Fruit fly (Drosophila melanogaster) Kc167 (cell line): ENCODE measurements around the gene Naxe.

Source experiments
- Myc ChIP-seq: fragments of >200 bp; optimal IDR thresholded peaks from 2 replicates; lab custom pipeline; 2017; ENCODE audit warnings: missing external identifiers
- Sin3A ChIP-seq: fragments of >200 bp; optimal IDR thresholded peaks from 2 replicates; lab custom pipeline; 2018; ENCODE audit warnings: missing external identifiers
- h ChIP-seq: fragments of >200 bp; optimal IDR thresholded peaks from 3 replicates; lab custom pipeline; 2018; ENCODE audit warnings: missing external identifiers
- insv ChIP-seq: fragments of >200 bp; optimal IDR thresholded peaks from 3 replicates; lab custom pipeline; 2018; ENCODE audit warnings: missing external identifiers
- psq ChIP-seq: fragments of >200 bp; optimal IDR thresholded peaks from 2 replicates; lab custom pipeline; 2017; ENCODE audit warnings: missing external identifiers
- ttk ChIP-seq: sonication (Bioruptor generic); optimal IDR thresholded peaks from 2 replicates; lab custom pipeline; 2017; ENCODE audit warnings: missing external identifiers

The Naxe gene

DNA sequence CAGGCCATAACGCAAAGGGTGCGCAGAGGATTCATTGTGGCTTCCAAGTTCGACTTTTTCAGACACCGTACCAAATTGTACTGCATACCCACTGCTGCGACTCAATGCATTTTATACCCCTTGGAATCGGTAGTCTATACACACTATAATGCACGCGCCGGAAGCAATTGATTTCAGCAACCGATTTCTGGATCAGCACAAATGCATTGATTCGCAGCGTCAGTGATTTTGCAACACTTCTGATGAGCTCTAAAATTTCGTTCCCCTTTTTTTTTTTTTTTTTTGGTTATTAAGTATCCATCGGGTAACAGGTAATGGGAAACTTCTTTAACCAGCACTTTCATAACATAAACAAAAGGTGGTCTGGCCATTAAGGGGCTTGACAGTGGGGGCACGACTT lies 33.4 kb downstream of the Naxe start, which contains the start of gene Yp2:
Gene Yp2 (minus strand): TSS at position 88 of the 400 bp plus-strand sequence.
- no peak for TF ChIP-seq insv
- TF ChIP-seq psq, result no peak
- TF ChIP-seq ttk (lab: Kevin White, UChicago), result no peak
- TF ChIP-seq Sin3A (lab: Kevin White, UChicago), result no peak
- TF ChIP-seq Myc (lab: Kevin White, UChicago), result no peak
- TF ChIP-seq h (lab: Kevin White, UChicago), result no peak

DNA sequence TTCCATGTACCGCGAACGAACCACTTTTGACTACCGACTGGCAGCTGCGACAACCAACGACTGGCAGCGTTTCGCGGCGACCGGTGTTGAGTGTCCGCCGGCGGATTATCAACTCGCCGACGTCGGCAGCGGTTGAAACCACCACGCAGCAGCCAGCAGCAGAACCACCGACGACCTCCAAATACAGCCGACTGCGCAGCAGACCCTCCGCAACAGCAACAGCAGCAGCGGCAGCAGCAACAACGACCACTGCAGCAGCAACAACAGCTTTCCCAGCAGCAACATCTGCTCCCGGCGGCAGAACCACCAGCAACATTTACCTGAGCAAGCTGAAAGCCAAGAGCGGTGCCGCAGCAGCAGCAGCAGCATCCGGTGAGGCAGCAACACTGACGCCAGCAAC lies 38.0 kb downstream of the Naxe start:
- no peak for TF ChIP-seq insv
- TF ChIP-seq h (lab: Kevin White, UChicago), result no peak
- TF ChIP-seq Sin3A (lab: Kevin White, UChicago), result no peak
- TF ChIP-seq Myc (lab: Kevin White, UChicago), result no peak
- TF ChIP-seq psq, result no peak
- no peak for TF ChIP-seq ttk (lab: Kevin White, UChicago)

DNA sequence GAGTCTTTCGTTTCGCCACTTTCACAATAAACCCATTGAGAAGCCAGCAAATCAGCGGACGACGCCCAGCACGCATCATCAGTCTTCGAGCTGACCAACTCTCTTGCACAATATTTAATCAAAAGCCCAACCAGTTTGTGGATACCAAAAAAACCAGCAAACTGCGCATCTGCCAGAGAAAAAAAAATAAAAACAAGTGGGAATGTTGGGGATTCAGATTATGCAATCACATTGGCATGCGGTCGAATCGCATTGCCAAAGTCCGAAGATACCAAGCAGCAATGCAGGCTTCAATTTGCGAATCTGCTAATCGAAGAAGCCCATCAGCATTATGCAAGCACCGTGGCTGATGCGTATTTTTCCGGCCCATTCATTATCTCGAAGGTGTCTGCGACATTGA lies 39.2 kb downstream of the Naxe start:
- TF ChIP-seq ttk (lab: Kevin White, UChicago) (no peak), h (lab: Kevin White, UChicago) (no peak), psq (no peak), insv (no peak), Myc (lab: Kevin White, UChicago) (no peak), Sin3A (lab: Kevin White, UChicago) (no peak)

dm6 chrX:10045763-10046162 lies 40.2 kb downstream of the Naxe start:
- TF ChIP-seq ttk (lab: Kevin White, UChicago) (no peak), h (lab: Kevin White, UChicago) (no peak), Myc (lab: Kevin White, UChicago) (no peak), psq (no peak), Sin3A (lab: Kevin White, UChicago) (no peak), insv (no peak)

dm6 chrX:10043873-10044272 lies 42.1 kb downstream of the Naxe start:
- TF ChIP-seq h (lab: Kevin White, UChicago) (no peak), psq (no peak), insv (no peak), Sin3A (lab: Kevin White, UChicago) (no peak), Myc (lab: Kevin White, UChicago) (no peak), ttk (lab: Kevin White, UChicago) (no peak)

- TF ChIP-seq Myc (lab: Kevin White, UChicago) (no peak), psq (no peak), ttk (lab: Kevin White, UChicago) (no peak), h (lab: Kevin White, UChicago) (no peak), insv (no peak), Sin3A (lab: Kevin White, UChicago) (no peak)
These were observed 46.4 kb downstream of the Naxe start for dm6 chrX:10039528-10039927.
